Fruit fly (Drosophila melanogaster) whole organism, prepupa: ENCODE data around the gene CG13599.

Source experiments
- CG31627 ChIP-seq: fragments of 200-800 bp; sonication (Bioruptor generic); optimal IDR thresholded peaks from 3 replicates; lab custom pipeline; 2016; ENCODE audit warnings: missing biosample characterization, missing genetic modification characterization
- CG34406 ChIP-seq: fragments of 200-800 bp; sonication (Bioruptor generic); optimal IDR thresholded peaks from 3 replicates; lab custom pipeline; 2016; ENCODE audit warnings: missing biosample characterization, missing genetic modification characterization
- Eip93F ChIP-seq: fragments of 200-800 bp; sonication (Bioruptor generic); optimal IDR thresholded peaks from 2 replicates; lab custom pipeline; 2016; ENCODE audit warnings: missing biosample characterization, mild to moderate bottlenecking, missing genetic modification characterization
- Sox102F ChIP-seq: fragments of 200-800 bp; sonication (Bioruptor generic); optimal IDR thresholded peaks from 2 replicates; lab custom pipeline; 2016; ENCODE audit warnings: missing biosample characterization, mild to moderate bottlenecking, missing genetic modification characterization

DNA sequence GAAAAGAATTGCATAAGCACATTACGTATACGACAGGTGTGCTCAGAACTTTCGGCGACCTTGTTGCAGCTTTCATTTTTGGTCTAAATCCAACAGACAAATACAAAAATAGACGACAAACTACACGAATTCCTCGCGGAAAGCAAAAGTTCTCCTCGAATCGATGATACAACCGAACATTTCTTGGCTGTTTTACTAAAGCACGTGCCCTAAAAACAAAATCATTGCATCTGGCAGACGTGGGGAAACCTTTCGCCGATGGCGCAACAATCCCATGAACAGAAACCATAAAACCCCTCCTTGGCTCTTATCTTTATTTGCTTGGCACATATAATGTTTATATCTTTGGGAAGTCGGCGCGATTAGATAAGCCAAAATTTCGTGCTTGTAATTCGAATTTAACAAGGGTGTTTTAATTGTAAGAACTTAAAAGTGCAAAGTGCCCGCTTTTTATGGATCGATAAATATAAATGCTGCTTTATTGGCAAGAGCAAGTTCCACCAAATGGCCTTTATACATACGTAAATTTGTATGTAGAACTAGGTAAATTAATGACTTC is 7.2 kb downstream of the CG13599 start:
- no peak for TF ChIP-seq Eip93F (GFP tag; lab: Kevin White, UChicago)
- TF ChIP-seq Sox102F (GFP tag; lab: Kevin White, UChicago) = no peak
- TF ChIP-seq CG31627 = no peak
- TF ChIP-seq CG34406 = no peak
